Fruit fly (Drosophila melanogaster): Measurements from ENCODE around the gene repo.

- TF ChIP-seq CG8478 (optimal IDR thresholded peaks at IDR 0.05) (no peak), CTCF (optimal IDR thresholded peaks at IDR 0.05) (no peak)
Measured at dm6 chr3R:18228713-18229222, 7.2 kb upstream of the repo start.

Measured in S2 (cell line).